Worm (Caenorhabditis elegans): Measurements from ENCODE around the gene C27H6.9.

C27H6.9 gene

ce11 chrV:9976138-9976537 lies 6.5 kb upstream of the C27H6.9 start, which contains the start of gene unc-41:
unc-41 (minus strand) TSS chrV:9976238.
- no peak for TF ChIP-seq F13H6.1 (tag; optimal IDR thresholded peaks at IDR 0.05)
- no peak for TF ChIP-seq lin-39 (tag; optimal IDR thresholded peaks at IDR 0.05)
- TF ChIP-seq dmd-4 (tag; optimal IDR thresholded peaks at IDR 0.05): no peak
- TF ChIP-seq sma-3 (GFP tag; optimal IDR thresholded peaks at IDR 0.05): no peak
- TF ChIP-seq elt-3 (tag; optimal IDR thresholded peaks at IDR 0.05): no peak
- TF ChIP-seq ceh-16 (tag; optimal IDR thresholded peaks at IDR 0.05): no peak
- TF ChIP-seq nhr-23 (tag; optimal IDR thresholded peaks at IDR 0.05): no peak
- TF ChIP-seq mbf-1 (tag; optimal IDR thresholded peaks at IDR 0.05): no peak
- TF ChIP-seq lsy-2 (tag; optimal IDR thresholded peaks at IDR 0.05): no peak
- TF ChIP-seq Y55F3AM.14 (GFP tag; optimal IDR thresholded peaks at IDR 0.05): no peak
- TF ChIP-seq unc-55 (GFP tag; optimal IDR thresholded peaks at IDR 0.05): no peak
- TF ChIP-seq C34F6.9 (tag; optimal IDR thresholded peaks at IDR 0.05): no peak
- TF ChIP-seq nhr-12 (tag; optimal IDR thresholded peaks at IDR 0.05): no peak

ce11 chrV:9977211-9977610 lies 5.5 kb upstream of the C27H6.9 start:
- TF ChIP-seq ztf-11 (tag; optimal IDR thresholded peaks at IDR 0.05): no peak
- no peak for TF ChIP-seq lsy-2 (tag; optimal IDR thresholded peaks at IDR 0.05)
- TF ChIP-seq crh-2 (tag; optimal IDR thresholded peaks at IDR 0.05): no peak
- TF ChIP-seq nhr-23 (tag; optimal IDR thresholded peaks at IDR 0.05): no peak
- TF ChIP-seq unc-55 (GFP tag; optimal IDR thresholded peaks at IDR 0.05): no peak
- no peak for TF ChIP-seq nhr-77 (tag; optimal IDR thresholded peaks at IDR 0.05)
- no peak for TF ChIP-seq unc-39 (tag; optimal IDR thresholded peaks at IDR 0.05)
- TF ChIP-seq ztf-4 (tag; optimal IDR thresholded peaks at IDR 0.05): no peak
- TF ChIP-seq R02D3.7 (tag; optimal IDR thresholded peaks at IDR 0.05): no peak
- TF ChIP-seq ceh-16 (tag; optimal IDR thresholded peaks at IDR 0.05): no peak
- TF ChIP-seq ama-1 (optimal IDR thresholded peaks at IDR 0.05): no peak
- TF ChIP-seq elt-3 (tag; optimal IDR thresholded peaks at IDR 0.05): no peak
- no peak for TF ChIP-seq mdl-1 (tag; optimal IDR thresholded peaks at IDR 0.05)
- TF ChIP-seq aly-2 (tag; optimal IDR thresholded peaks at IDR 0.05): no peak
- no peak for TF ChIP-seq gmeb-1 (tag; optimal IDR thresholded peaks at IDR 0.05)
- no peak for TF ChIP-seq nhr-129 (tag; optimal IDR thresholded peaks at IDR 0.05)
- TF ChIP-seq peb-1 (tag; optimal IDR thresholded peaks at IDR 0.05): no peak
- TF ChIP-seq nhr-11 (tag; optimal IDR thresholded peaks at IDR 0.05): no peak
- no peak for TF ChIP-seq blmp-1 (tag; optimal IDR thresholded peaks at IDR 0.05; ENCODE audit: insufficient read depth)
- TF ChIP-seq sma-3 (GFP tag; optimal IDR thresholded peaks at IDR 0.05): no peak

ce11 chrV:9978425-9978824 lies 4.2 kb upstream of the C27H6.9 start:
- TF ChIP-seq lsy-2 (tag; optimal IDR thresholded peaks at IDR 0.05) (peak in 1 of 2 experiments; percentile 36), peb-1 (tag; optimal IDR thresholded peaks at IDR 0.05) (no peak), ceh-82 (tag; optimal IDR thresholded peaks at IDR 0.05) (no peak), gmeb-1 (tag; optimal IDR thresholded peaks at IDR 0.05) (no peak), crh-2 (tag; optimal IDR thresholded peaks at IDR 0.05) (peak; percentile 17), snpc-4 (tag; optimal IDR thresholded peaks at IDR 0.05) (no peak), sma-3 (GFP tag; optimal IDR thresholded peaks at IDR 0.05) (no peak), lin-13 (GFP tag; optimal IDR thresholded peaks at IDR 0.05) (no peak), sma-9 (GFP tag; optimal IDR thresholded peaks at IDR 0.05) (peak; percentile 22), sma-9 (tag; optimal IDR thresholded peaks at IDR 0.05) (no peak), ztf-1 (GFP tag; conservative IDR thresholded peaks at IDR 0.05) (no peak), R02D3.7 (tag; optimal IDR thresholded peaks at IDR 0.05) (no peak), egl-27 (tag; optimal IDR thresholded peaks at IDR 0.05) (no peak), ztf-11 (tag; optimal IDR thresholded peaks at IDR 0.05) (no peak), nhr-11 (tag; optimal IDR thresholded peaks at IDR 0.05) (no peak), unc-55 (GFP tag; optimal IDR thresholded peaks at IDR 0.05) (peak; percentile 80), nhr-10 (tag; optimal IDR thresholded peaks at IDR 0.05) (no peak), nhr-129 (tag; optimal IDR thresholded peaks at IDR 0.05) (peak; percentile 33), nhr-21 (tag; optimal IDR thresholded peaks at IDR 0.05) (no peak), fos-1 (tag; optimal IDR thresholded peaks at IDR 0.05) (no peak), unc-62 (GFP tag; optimal IDR thresholded peaks at IDR 0.05) (no peak), C34F6.9 (tag; optimal IDR thresholded peaks at IDR 0.05) (peak; percentile 35), ZK546.5 (tag; optimal IDR thresholded peaks at IDR 0.05) (no peak), nhr-25 (tag; optimal IDR thresholded peaks at IDR 0.05) (no peak), dmd-4 (tag; optimal IDR thresholded peaks at IDR 0.05) (no peak), mbf-1 (tag; optimal IDR thresholded peaks at IDR 0.05) (no peak), ceh-16 (tag; optimal IDR thresholded peaks at IDR 0.05) (no peak), nhr-237 (tag; optimal IDR thresholded peaks at IDR 0.05) (no peak), sem-4 (tag; optimal IDR thresholded peaks at IDR 0.05) (no peak), lin-39 (tag; optimal IDR thresholded peaks at IDR 0.05) (no peak), mdl-1 (tag; optimal IDR thresholded peaks at IDR 0.05) (peak in 1 of 2 experiments; percentile 15), Y55F3AM.14 (GFP tag; optimal IDR thresholded peaks at IDR 0.05) (no peak), nhr-6 (tag; optimal IDR thresholded peaks at IDR 0.05) (no peak), mab-5 (tag; optimal IDR thresholded peaks at IDR 0.05) (no peak), elt-1 (tag; optimal IDR thresholded peaks at IDR 0.05) (no peak), zag-1 (tag; optimal IDR thresholded peaks at IDR 0.05) (peak; percentile 22), F13H6.1 (tag; optimal IDR thresholded peaks at IDR 0.05) (no peak), nhr-12 (tag; optimal IDR thresholded peaks at IDR 0.05) (no peak), lin-11 (tag; optimal IDR thresholded peaks at IDR 0.05) (no peak), ztf-4 (tag; optimal IDR thresholded peaks at IDR 0.05) (no peak), elt-3 (tag; optimal IDR thresholded peaks at IDR 0.05) (no peak), blmp-1 (tag; optimal IDR thresholded peaks at IDR 0.05; ENCODE audit: insufficient read depth) (no peak), aly-2 (tag; optimal IDR thresholded peaks at IDR 0.05) (no peak), alr-1 (tag; optimal IDR thresholded peaks at IDR 0.05) (no peak)

All from whole organism, L2 larva.